Worm (Caenorhabditis elegans): ENCODE data around the gene Y45F3A.8.

The Y45F3A.8 gene

DNA sequence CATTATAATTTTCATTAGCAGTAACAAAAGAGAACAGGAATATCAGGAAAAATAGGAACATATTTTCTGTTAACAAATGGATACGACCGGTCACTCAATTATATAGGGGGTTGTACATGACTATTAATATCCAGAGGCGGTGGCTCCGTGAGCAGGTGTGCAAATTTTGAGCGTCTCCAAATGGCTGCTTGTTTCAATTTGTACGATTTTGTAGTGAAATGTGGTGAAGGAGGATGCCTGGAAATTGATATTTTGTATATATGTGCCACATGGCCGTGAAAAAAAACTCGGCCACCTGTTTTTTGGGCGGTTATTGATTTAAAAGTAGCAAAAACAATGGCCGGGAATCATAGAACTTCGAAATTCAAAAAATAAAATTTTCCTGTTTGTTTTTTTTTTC, at the start of gene Y45F3A.8:
Y45F3A.8 (minus strand) TSS at position 101 of the 400 bp plus-strand sequence.
- TF ChIP-seq ceh-44 (GFP tag; IDR thresholded peaks at IDR 0.05): no peak
- no peak for TF ChIP-seq Y48G9A.11 (GFP tag; IDR thresholded peaks at IDR 0.05)
- TF ChIP-seq duxl-1 (tag; optimal IDR thresholded peaks at IDR 0.05; ENCODE audit: poor library complexity): no peak
- TF ChIP-seq dpl-1 (GFP tag; optimal IDR thresholded peaks at IDR 0.05): no peak
- no peak for TF ChIP-seq daf-16 (GFP tag; optimal IDR thresholded peaks at IDR 0.05)
- TF ChIP-seq daf-16 (tag; optimal IDR thresholded peaks at IDR 0.05): no peak
- no peak for TF ChIP-seq cey-2 (tag; optimal IDR thresholded peaks at IDR 0.05; ENCODE audit: borderline replicate concordance, insufficient read depth)
- TF ChIP-seq ceh-28 (tag; optimal IDR thresholded peaks at IDR 0.05): no peak
- TF ChIP-seq daf-19 (GFP tag; conservative IDR thresholded peaks at IDR 0.05): no peak
- no peak for TF ChIP-seq lin-39 (tag; optimal IDR thresholded peaks at IDR 0.05)

ce11 chrIII:10638339-10639021, 45.9 kb upstream of the Y45F3A.8 start, which contains the start of gene Y39A1A.27:
Gene Y39A1A.27 (plus strand): TSS chrIII:10638971.
- TF ChIP-seq saeg-2 (GFP tag; IDR thresholded peaks at IDR 0.05) (no peak), nhr-42 (GFP tag; IDR thresholded peaks at IDR 0.05) (no peak), zip-2 (tag; optimal IDR thresholded peaks at IDR 0.05) (no peak), pha-4 (GFP tag; IDR thresholded peaks at IDR 0.05) (no peak), pha-4 (tag; optimal IDR thresholded peaks at IDR 0.05) (no peak), aha-1 (tag) (peak; percentile 18), lin-29 (GFP tag; IDR thresholded peaks at IDR 0.05) (no peak)

ce11 chrIII:10637933-10638332, 45.3 kb upstream of the Y45F3A.8 start:
- TF ChIP-seq zip-2 (tag; optimal IDR thresholded peaks at IDR 0.05) (no peak), unc-62 (GFP tag; optimal IDR thresholded peaks at IDR 0.05 in 1 of 2) (peak in 1 of 2 experiments; percentile 92), unc-62 (tag; optimal IDR thresholded peaks at IDR 0.05) (no peak), daf-16 (GFP tag; optimal IDR thresholded peaks at IDR 0.05) (no peak), daf-16 (tag; optimal IDR thresholded peaks at IDR 0.05) (no peak), lin-15B (tag; optimal IDR thresholded peaks at IDR 0.05) (no peak)

DNA sequence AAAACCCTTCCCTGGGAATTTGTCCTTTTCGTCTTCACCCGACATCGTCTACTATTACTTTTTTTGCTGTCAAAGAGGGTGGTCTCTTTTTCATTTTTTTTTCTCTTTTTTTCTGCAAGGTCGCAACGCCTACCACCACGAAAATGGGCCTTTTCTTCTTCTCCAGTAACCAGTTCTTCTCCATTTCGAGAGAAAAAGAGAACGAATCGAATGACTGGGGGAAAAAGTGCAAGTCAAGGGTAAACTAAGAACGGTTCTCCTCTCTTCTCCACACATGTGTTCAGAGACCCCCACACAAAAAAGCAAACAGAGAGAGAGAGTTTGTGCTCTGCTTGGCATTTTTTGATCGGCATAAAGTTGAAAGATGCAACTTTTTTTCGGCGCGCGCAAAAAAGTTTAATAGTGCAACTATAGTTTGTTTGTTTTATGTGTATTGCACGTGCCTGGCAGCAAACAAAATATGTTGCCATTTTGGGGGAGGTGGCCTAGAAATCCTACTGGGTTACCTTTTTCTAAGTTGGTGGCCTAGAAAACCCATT, 43.9 kb upstream of the Y45F3A.8 start:
- TF ChIP-seq nhr-41 (GFP tag; IDR thresholded peaks at IDR 0.05) (no peak), ceh-28 (tag; optimal IDR thresholded peaks at IDR 0.05) (no peak), tag-97 (GFP tag; IDR thresholded peaks at IDR 0.05) (no peak), tra-1 (GFP tag; IDR thresholded peaks at IDR 0.05) (no peak), pqm-1 (tag; optimal IDR thresholded peaks at IDR 0.05) (no peak), mxl-3 (GFP tag; optimal IDR thresholded peaks at IDR 0.05) (no peak), hlh-11 (tag; optimal IDR thresholded peaks at IDR 0.05) (peak; percentile 36), hif-1 (tag; optimal IDR thresholded peaks at IDR 0.05) (peak in 1 of 2 experiments; percentile 12), nhr-6 (tag; optimal IDR thresholded peaks at IDR 0.05) (peak; percentile 34), mdl-1 (tag; optimal IDR thresholded peaks at IDR 0.05) (peak; percentile 10 to 59), mes-2 (tag; optimal IDR thresholded peaks at IDR 0.05; ENCODE audit: poor library complexity, severe bottlenecking) (peak; percentile 1), lsy-2 (tag; optimal IDR thresholded peaks at IDR 0.05) (peak in 1 of 2 experiments; percentile 30), lin-29 (GFP tag; IDR thresholded peaks at IDR 0.05) (no peak), pha-4 (GFP tag; IDR thresholded peaks at IDR 0.05) (no peak; the same call in 1 of the 2 replicates), pha-4 (tag; optimal IDR thresholded peaks at IDR 0.05) (peak; percentile 79), nhr-28 (tag; optimal IDR thresholded peaks at IDR 0.05) (peak; percentile 43), madf-5 (GFP tag; IDR thresholded peaks at IDR 0.05) (no peak), nhr-102 (tag; optimal IDR thresholded peaks at IDR 0.05) (no peak), dve-1 (tag; optimal IDR thresholded peaks at IDR 0.05; ENCODE audit: insufficient read depth) (peak; percentile 23), lir-3 (tag; optimal IDR thresholded peaks at IDR 0.05) (no peak), nhr-25 (tag; optimal IDR thresholded peaks at IDR 0.05; ENCODE audit: borderline replicate concordance, insufficient read depth) (peak; percentile 62), set-16 (GFP tag; IDR thresholded peaks at IDR 0.05) (no peak), hlh-30 (tag; optimal IDR thresholded peaks at IDR 0.05; ENCODE audit: insufficient read depth) (peak; percentile 42), mep-1 (tag; optimal IDR thresholded peaks at IDR 0.05) (peak; percentile 27)
